Worm (Caenorhabditis elegans): ENCODE measurements around the gene seip-1.

Gene seip-1

ce11 chrV:6034714-6035113 lies 18.3 kb downstream of the seip-1 start, which contains the start of gene dhs-17:
TSS of gene dhs-17 (minus strand) at chrV:6034814.
- no peak for TF ChIP-seq nhr-28 (tag; optimal IDR thresholded peaks at IDR 0.05)
- TF ChIP-seq nhr-47 (tag; optimal IDR thresholded peaks at IDR 0.05): no peak
- TF ChIP-seq nhr-84 (tag; optimal IDR thresholded peaks at IDR 0.05): no peak
- no peak for TF ChIP-seq ceh-82 (tag; optimal IDR thresholded peaks at IDR 0.05)
- TF ChIP-seq elt-3 (tag; optimal IDR thresholded peaks at IDR 0.05): no peak
- TF ChIP-seq efl-1 (optimal IDR thresholded peaks at IDR 0.05): no peak
- no peak for TF ChIP-seq efl-1 (GFP tag; optimal IDR thresholded peaks at IDR 0.05 in 1 of 2)
- no peak for TF ChIP-seq zip-4 (GFP tag; optimal IDR thresholded peaks at IDR 0.05)
- no peak for TF ChIP-seq unc-98 (GFP tag; IDR thresholded peaks at IDR 0.05)
- no peak for TF ChIP-seq mef-2 (tag; optimal IDR thresholded peaks at IDR 0.05)
- TF ChIP-seq unc-86 (tag; optimal IDR thresholded peaks at IDR 0.05): no peak

- TF ChIP-seq unc-62 (GFP tag; optimal IDR thresholded peaks at IDR 0.05) (no peak), xbp-1 (tag; optimal IDR thresholded peaks at IDR 0.05) (peak; percentile 12), lsy-2 (tag; optimal IDR thresholded peaks at IDR 0.05) (peak in 1 of 2 experiments; percentile 47), isw-1 (GFP tag; IDR thresholded peaks at IDR 0.05) (no peak), tbx-2 (tag; optimal IDR thresholded peaks at IDR 0.05) (peak; percentile 11), ceh-82 (tag; optimal IDR thresholded peaks at IDR 0.05) (no peak), elt-3 (tag; optimal IDR thresholded peaks at IDR 0.05) (no peak), fkh-10 (GFP tag; optimal IDR thresholded peaks at IDR 0.05) (peak; percentile 26), nhr-71 (tag; optimal IDR thresholded peaks at IDR 0.05) (peak; percentile 40), nhr-19 (GFP tag; conservative IDR thresholded peaks at IDR 0.05) (0 out of 2 replicates have a peak, but pooled peaks have one; percentile 5), efl-1 (optimal IDR thresholded peaks at IDR 0.05) (peak in 1 of 2 experiments; percentile 16), efl-1 (GFP tag; optimal IDR thresholded peaks at IDR 0.05 in 1 of 2) (no peak), dpl-1 (GFP tag; optimal IDR thresholded peaks at IDR 0.05) (peak in 1 of 3 experiments; percentile 21), snu-23 (GFP tag; optimal IDR thresholded peaks at IDR 0.05) (peak; percentile 4), lin-14 (GFP tag; optimal IDR thresholded peaks at IDR 0.05) (peak; percentile 91), unc-130 (tag; optimal IDR thresholded peaks at IDR 0.05) (peak; percentile 20), hlh-17 (GFP tag; optimal IDR thresholded peaks at IDR 0.05; ENCODE audit: borderline replicate concordance) (no peak)
Observed at ce11 chrV:6033512-6033911, 19.5 kb downstream of the seip-1 start.

- TF ChIP-seq lin-14 (GFP tag; optimal IDR thresholded peaks at IDR 0.05) (peak; percentile 74), nhr-71 (tag; optimal IDR thresholded peaks at IDR 0.05) (peak; percentile 36), blmp-1 (tag; optimal IDR thresholded peaks at IDR 0.05) (no peak), tbx-2 (tag; optimal IDR thresholded peaks at IDR 0.05) (peak; percentile 49), nhr-47 (tag; optimal IDR thresholded peaks at IDR 0.05) (peak; percentile 39), fkh-8 (tag; optimal IDR thresholded peaks at IDR 0.05) (peak; percentile 67), dpl-1 (GFP tag; optimal IDR thresholded peaks at IDR 0.05) (no peak)
Observed at ce11 chrV:6031585-6031984, 21.5 kb downstream of the seip-1 start.

ce11 chrV:6030559-6030975 lies 22.5 kb downstream of the seip-1 start:
- TF ChIP-seq alr-1 (tag; optimal IDR thresholded peaks at IDR 0.05; ENCODE audit: borderline replicate concordance) (no peak), lsy-2 (tag; optimal IDR thresholded peaks at IDR 0.05) (peak in 1 of 2 experiments; percentile 40), dsc-1 (tag; optimal IDR thresholded peaks at IDR 0.05) (no peak), nhr-19 (GFP tag; conservative IDR thresholded peaks at IDR 0.05) (no peak), C34B4.2 (tag; optimal IDR thresholded peaks at IDR 0.05) (no peak), lin-14 (GFP tag; optimal IDR thresholded peaks at IDR 0.05) (peak; percentile 89), C04F5.9 (tag; optimal IDR thresholded peaks at IDR 0.05) (no peak), ceh-82 (tag; optimal IDR thresholded peaks at IDR 0.05) (peak in 1 of 3 experiments; percentile 22), snpc-4 (tag; optimal IDR thresholded peaks at IDR 0.05) (peak; percentile 8), nhr-76 (tag; optimal IDR thresholded peaks at IDR 0.05) (no peak), nhr-84 (tag; optimal IDR thresholded peaks at IDR 0.05) (no peak), dpl-1 (GFP tag; optimal IDR thresholded peaks at IDR 0.05) (no peak), nhr-71 (tag; optimal IDR thresholded peaks at IDR 0.05) (peak; percentile 33), ztf-4 (tag; optimal IDR thresholded peaks at IDR 0.05) (no peak), pag-3 (tag; optimal IDR thresholded peaks at IDR 0.05; ENCODE audit: borderline replicate concordance, insufficient read depth) (peak; percentile 57), nhr-47 (tag; optimal IDR thresholded peaks at IDR 0.05) (peak; percentile 22), efl-1 (optimal IDR thresholded peaks at IDR 0.05) (peak; percentile 11 to 12), efl-1 (GFP tag; optimal IDR thresholded peaks at IDR 0.05 in 1 of 2) (peak in 1 of 2 experiments; percentile 19), rnt-1 (tag; optimal IDR thresholded peaks at IDR 0.05) (peak; percentile 15), lin-35 (GFP tag; optimal IDR thresholded peaks at IDR 0.05) (peak in 1 of 2 experiments; percentile 1), snu-23 (GFP tag; optimal IDR thresholded peaks at IDR 0.05) (peak; percentile 1), nhr-12 (tag; optimal IDR thresholded peaks at IDR 0.05) (no peak), lin-13 (GFP tag; optimal IDR thresholded peaks at IDR 0.05) (no peak), fkh-8 (tag; optimal IDR thresholded peaks at IDR 0.05) (peak; percentile 16), hlh-4 (tag; optimal IDR thresholded peaks at IDR 0.05) (no peak), pqm-1 (tag; optimal IDR thresholded peaks at IDR 0.05) (no peak), nhr-90 (tag; optimal IDR thresholded peaks at IDR 0.05; ENCODE audit: poor library complexity) (no peak), xbp-1 (tag; optimal IDR thresholded peaks at IDR 0.05) (no peak), mdl-1 (tag; optimal IDR thresholded peaks at IDR 0.05) (no peak), lir-3 (tag; optimal IDR thresholded peaks at IDR 0.05; ENCODE audit: poor library complexity) (no peak), mef-2 (tag; optimal IDR thresholded peaks at IDR 0.05) (no peak)
